Fruit fly (Drosophila melanogaster): ENCODE results near the gene Fuca.

Gene Fuca

dm6 chr3L:11551949-11552348 lies 29.4 kb upstream of the Fuca start (continued):
- TF ChIP-seq CG5180 (GFP tag; optimal IDR thresholded peaks at IDR 0.05): peak; percentile 27
- TF ChIP-seq CG7372 (GFP tag; IDR thresholded peaks at IDR 0.05): 0 out of 2 replicates have a peak, but pooled peaks have one; percentile 12
- peak; percentile 15 for TF ChIP-seq Ssrp (tag; optimal IDR thresholded peaks at IDR 0.05)
- no peak for TF ChIP-seq CG12236 (GFP tag; optimal IDR thresholded peaks at IDR 0.05)
- TF ChIP-seq CG17385 (GFP tag; optimal IDR thresholded peaks at IDR 0.05): peak; percentile 2
- peak; percentile 12 for TF ChIP-seq az2 (GFP tag; optimal IDR thresholded peaks at IDR 0.05)
- peak; percentile 72 for TF ChIP-seq CG2712 (tag; optimal IDR thresholded peaks at IDR 0.05)
- peak; percentile 46 for TF ChIP-seq CG33557 (GFP tag; optimal IDR thresholded peaks at IDR 0.05)
- peak; percentile 23 for TF ChIP-seq Oli (tag; optimal IDR thresholded peaks at IDR 0.05)
- peak; percentile 3 for TF ChIP-seq CG3407 (GFP tag; optimal IDR thresholded peaks at IDR 0.05)
- no peak for TF ChIP-seq CG11085 (GFP tag; IDR thresholded peaks at IDR 0.05)
- TF ChIP-seq CG4282 (GFP tag; optimal IDR thresholded peaks at IDR 0.05): no peak
- peak; percentile 40 for TF ChIP-seq CG18599 (GFP tag; optimal IDR thresholded peaks at IDR 0.05)
- no peak for TF ChIP-seq B-H1 (GFP tag; IDR thresholded peaks at IDR 0.05)
- no peak for TF ChIP-seq ato (GFP tag; IDR thresholded peaks at IDR 0.05; ENCODE audit: partially characterized antibody)
- no peak for TF ChIP-seq CG12942 (GFP tag; optimal IDR thresholded peaks at IDR 0.05)
- 0 out of 3 replicates have a peak, but pooled peaks have one; percentile 53 for TF ChIP-seq ci (GFP tag; IDR thresholded peaks at IDR 0.05)
- TF ChIP-seq ranshi (GFP tag; IDR thresholded peaks at IDR 0.05): 0 out of 2 replicates have a peak, but pooled peaks have one; percentile 24
- no peak for TF ChIP-seq CG17612 (GFP tag; IDR thresholded peaks at IDR 0.05)
- TF ChIP-seq CG8388 (GFP tag; optimal IDR thresholded peaks at IDR 0.05): peak; percentile 55
- peak; percentile 17 for TF ChIP-seq CG10147 (GFP tag; optimal IDR thresholded peaks at IDR 0.05)
- peak; percentile 40 for TF ChIP-seq grau (tag; optimal IDR thresholded peaks at IDR 0.05)
- peak in 1 of 2 experiments; percentile 16 for TF ChIP-seq chif (GFP tag; optimal IDR thresholded peaks at IDR 0.05)
- no peak for TF ChIP-seq stc (GFP tag; IDR thresholded peaks at IDR 0.05)
- TF ChIP-seq CG8765 (GFP tag; IDR thresholded peaks at IDR 0.05): no peak
- peak; percentile 39; the same call in 1 of the 2 replicates for TF ChIP-seq CG10959 (GFP tag; IDR thresholded peaks at IDR 0.05)
- TF ChIP-seq CG34422 (GFP tag; IDR thresholded peaks at IDR 0.05): peak; percentile 29; the same call in 1 of the 3 replicates
- TF ChIP-seq onecut (GFP tag; IDR thresholded peaks at IDR 0.05): no peak
- no peak for TF ChIP-seq CrebB (tag; optimal IDR thresholded peaks at IDR 0.05)
- peak; percentile 28 for TF ChIP-seq Six4 (GFP tag; optimal IDR thresholded peaks at IDR 0.05)
- peak; percentile 40 for TF ChIP-seq nmo (GFP tag; optimal IDR thresholded peaks at IDR 0.05)
- peak; percentile 41 for TF ChIP-seq ATbp (GFP tag; optimal IDR thresholded peaks at IDR 0.05)
- peak; percentile 9 for TF ChIP-seq tap (tag; optimal IDR thresholded peaks at IDR 0.05)
- peak; percentile 36 for TF ChIP-seq CG7556 (GFP tag; optimal IDR thresholded peaks at IDR 0.05)
- TF ChIP-seq Hr3 (GFP tag; optimal IDR thresholded peaks at IDR 0.05): peak; percentile 20
- peak; percentile 34 for TF ChIP-seq gsb-n (tag; optimal IDR thresholded peaks at IDR 0.05)
- TF ChIP-seq Nf-YA (GFP tag; IDR thresholded peaks at IDR 0.05): no peak; the same call in 1 of the 2 replicates
- TF ChIP-seq vnd (GFP tag; IDR thresholded peaks at IDR 0.05; ENCODE audit: partially characterized antibody): 0 out of 3 replicates have a peak, but pooled peaks have one; percentile 19
- TF ChIP-seq ftz-f1 (GFP tag; optimal IDR thresholded peaks at IDR 0.05): no peak
- TF ChIP-seq CG12219 (GFP tag; optimal IDR thresholded peaks at IDR 0.05): peak; percentile 27
- no peak for TF ChIP-seq CkIIα-i1 (GFP tag; IDR thresholded peaks at IDR 0.05)
- TF ChIP-seq sens-2 (GFP tag; IDR thresholded peaks at IDR 0.05): no peak
- no peak for TF ChIP-seq pfk (GFP tag; optimal IDR thresholded peaks at IDR 0.05)
- no peak for TF ChIP-seq Awh (GFP tag; IDR thresholded peaks at IDR 0.05)
- no peak for TF ChIP-seq Doc3 (GFP tag; IDR thresholded peaks at IDR 0.05; ENCODE audit: partially characterized antibody)
- peak; percentile 3 to 26 for TF ChIP-seq Pdp1 (GFP tag; optimal IDR thresholded peaks at IDR 0.05)
- peak; percentile 26 for TF ChIP-seq CG1603 (tag; optimal IDR thresholded peaks at IDR 0.05)
- TF ChIP-seq ssp (GFP tag; IDR thresholded peaks at IDR 0.05): peak; percentile 38
- TF ChIP-seq hkb (optimal IDR thresholded peaks at IDR 0.05): no peak
- TF ChIP-seq hkb (GFP tag; IDR thresholded peaks at IDR 0.05): no peak
- peak; percentile 59 for TF ChIP-seq CG14710 (tag; optimal IDR thresholded peaks at IDR 0.05)
